Worm (Caenorhabditis elegans): ENCODE results near the gene rad-23.

DNA sequence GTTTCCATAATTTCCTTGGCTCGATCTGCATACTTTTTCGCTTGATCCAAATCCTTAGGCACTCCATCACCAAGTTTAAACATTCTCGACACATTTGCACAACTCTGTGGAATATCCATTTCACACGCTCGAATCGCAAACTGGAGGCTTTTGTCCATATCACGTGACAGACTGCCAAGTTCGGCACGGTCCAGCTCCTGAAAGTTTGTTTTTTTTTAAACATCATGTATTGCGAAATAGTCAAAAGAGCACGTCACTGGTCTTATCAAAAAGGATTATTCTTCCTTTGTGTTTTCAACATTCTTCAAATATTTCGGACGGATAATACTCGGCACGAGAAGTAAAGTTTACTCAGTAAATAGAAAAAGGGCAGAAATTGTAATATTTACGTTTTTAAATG, 3.3 kb downstream of the rad-23 start:
- TF ChIP-seq ama-1 (optimal IDR thresholded peaks at IDR 0.05): no peak
- no peak for TF ChIP-seq tra-4 (tag; optimal IDR thresholded peaks at IDR 0.05)
- no peak for TF ChIP-seq ceh-13 (GFP tag; optimal IDR thresholded peaks at IDR 0.05)
- no peak for TF ChIP-seq scrt-1 (GFP tag; IDR thresholded peaks at IDR 0.05)
- no peak for TF ChIP-seq tbx-37 (GFP tag; conservative IDR thresholded peaks at IDR 0.05)
- no peak for TF ChIP-seq hmbx-1 (tag; optimal IDR thresholded peaks at IDR 0.05)
- TF ChIP-seq tbx-11 (GFP tag; IDR thresholded peaks at IDR 0.05): no peak
- no peak for TF ChIP-seq pes-1 (GFP tag; IDR thresholded peaks at IDR 0.05)
